Fruit fly (Drosophila melanogaster) whole organism, embryonic: Measurements from ENCODE around the gene Pdi.

ENCODE experiments used
- Abd-B ChIP-seq: fragments of 200-800 bp; sonication (Bioruptor generic); optimal IDR thresholded peaks from 2 replicates; lab custom pipeline; 2018; ENCODE audit warnings: missing biosample characterization, mild to moderate bottlenecking, missing genetic modification characterization, moderate library complexity
- CG10147 ChIP-seq: fragments of 200-800 bp; sonication (Bioruptor generic); optimal IDR thresholded peaks from 2 replicates; lab custom pipeline; 2019; ENCODE audit warnings: missing biosample characterization, mild to moderate bottlenecking, missing genetic modification characterization, moderate library complexity
- CG1024 ChIP-seq: fragments of 200-800 bp; sonication (Bioruptor generic); IDR thresholded peaks from 2 replicates; pipeline ENCODE4 v1.3.6; 2022; ENCODE audit warnings: missing biosample characterization, missing genetic modification characterization
- CG11696 ChIP-seq: fragments of 200-800 bp; sonication (Bioruptor generic); IDR thresholded peaks from 2 replicates; pipeline ENCODE4 v1.3.6; 2022; ENCODE audit warnings: missing biosample characterization, missing genetic modification characterization
- CG14710 ChIP-seq: fragments of 200-800 bp; sonication (Bioruptor generic); optimal IDR thresholded peaks from 3 replicates; lab custom pipeline; 2019; ENCODE audit warnings: missing biosample characterization, mild to moderate bottlenecking, missing genetic modification characterization, moderate library complexity
- CG15269 ChIP-seq: fragments of 200-800 bp; sonication (Bioruptor generic); optimal IDR thresholded peaks from 2 replicates; lab custom pipeline; 2018; ENCODE audit warnings: missing biosample characterization, mild to moderate bottlenecking, missing genetic modification characterization, moderate library complexity
- CG17361 ChIP-seq: fragments of 200-800 bp; sonication (Bioruptor generic); IDR thresholded peaks from 3 replicates; pipeline ENCODE4 v1.3.6; 2022; ENCODE audit warnings: missing biosample characterization, missing genetic modification characterization
- CG18764 ChIP-seq: fragments of 200-800 bp; sonication (Bioruptor generic); optimal IDR thresholded peaks from 3 replicates; lab custom pipeline; 2016; ENCODE audit warnings: missing biosample characterization, missing genetic modification characterization
- CG2116 ChIP-seq: fragments of 200-800 bp; sonication (Bioruptor generic); optimal IDR thresholded peaks from 3 replicates; lab custom pipeline; 2018; ENCODE audit warnings: missing biosample characterization, mild to moderate bottlenecking, missing genetic modification characterization
- CG32772 ChIP-seq: fragments of 200-800 bp; sonication (Bioruptor generic); IDR thresholded peaks from 2 replicates; pipeline ENCODE4 v1.3.6; 2022; ENCODE audit warnings: missing biosample characterization, missing genetic modification characterization
- CG7987 ChIP-seq: fragments of 200-800 bp; sonication (Bioruptor generic); optimal IDR thresholded peaks from 2 replicates; lab custom pipeline; 2018; ENCODE audit warnings: missing biosample characterization, mild to moderate bottlenecking, missing genetic modification characterization, moderate library complexity
- CG9932 ChIP-seq: fragments of 200-800 bp; sonication (Bioruptor generic); IDR thresholded peaks from 2 replicates; pipeline ENCODE4 v1.3.6; 2022; ENCODE audit warnings: missing biosample characterization, missing genetic modification characterization
- Drgx ChIP-seq: fragments of 200-800 bp; sonication (Bioruptor generic); IDR thresholded peaks from 2 replicates; pipeline ENCODE4 v1.3.6; 2022; ENCODE audit warnings: missing biosample characterization, missing genetic modification characterization
- ERR ChIP-seq: fragments of 200-800 bp; sonication (Bioruptor generic); optimal IDR thresholded peaks from 2 replicates; lab custom pipeline; 2016; ENCODE audit warnings: missing biosample characterization, missing genetic modification characterization
- HLH4C ChIP-seq: fragments of 200-800 bp; sonication (Bioruptor generic); IDR thresholded peaks from 3 replicates; pipeline ENCODE4 v1.3.6; 2022; ENCODE audit warnings: missing biosample characterization, missing genetic modification characterization; ENCODE audit not compliant: partially characterized antibody
- Hey ChIP-seq: fragments of 200-800 bp; sonication (Bioruptor generic); optimal IDR thresholded peaks from 3 replicates; lab custom pipeline; 2018; ENCODE audit warnings: missing biosample characterization, mild to moderate bottlenecking, missing genetic modification characterization
- Hmr ChIP-seq: fragments of 200-800 bp; sonication (Bioruptor generic); optimal IDR thresholded peaks from 3 replicates; lab custom pipeline; 2017; ENCODE audit warnings: mild to moderate bottlenecking, missing biosample characterization, missing genetic modification reagents, missing genetic modification characterization
- Med ChIP-seq: fragments of 200-800 bp; sonication (Bioruptor generic); peaks from one replicate; lab custom pipeline; 2016; ENCODE audit warnings: missing biosample characterization, missing genetic modification characterization, mild to moderate bottlenecking, inconsistent platforms, moderate library complexity
- Neu2 ChIP-seq: fragments of 200-800 bp; sonication (Bioruptor generic); optimal IDR thresholded peaks from 3 replicates; lab custom pipeline; 2016; ENCODE audit warnings: missing biosample characterization, missing genetic modification characterization, borderline replicate concordance
- Opbp ChIP-seq: fragments of 200-800 bp; sonication (Bioruptor generic); IDR thresholded peaks from 3 replicates; pipeline ENCODE4 v1.3.6; 2022; ENCODE audit warnings: missing biosample characterization, missing genetic modification characterization; ENCODE audit not compliant: partially characterized antibody
- Side ChIP-seq: fragments of 200-800 bp; sonication (Bioruptor generic); optimal IDR thresholded peaks from 2 replicates; lab custom pipeline; 2016; ENCODE audit warnings: missing biosample characterization, missing genetic modification characterization
- Xrp1 ChIP-seq: fragments of 200-800 bp; sonication (Bioruptor generic); IDR thresholded peaks from 2 replicates; pipeline ENCODE4 v1.3.6; 2022; ENCODE audit warnings: missing biosample characterization, missing genetic modification characterization
- abd-A ChIP-seq: fragments of 200-800 bp; sonication (Bioruptor generic); optimal IDR thresholded peaks from 3 replicates; lab custom pipeline; 2019; ENCODE audit warnings: missing biosample characterization, mild to moderate bottlenecking, missing genetic modification characterization, moderate library complexity
- ac ChIP-seq: fragments of 200-800 bp; sonication (Bioruptor generic); optimal IDR thresholded peaks from 3 replicates; lab custom pipeline; 2017; ENCODE audit warnings: missing biosample characterization, mild to moderate bottlenecking, missing genetic modification characterization
- bsh ChIP-seq, 2 experiments: fragments of 200-800 bp; sonication (Bioruptor generic); optimal IDR thresholded peaks; 2 replicates each; lab custom pipeline; 2017 to 2018; ENCODE audit warnings: mild to moderate bottlenecking in 2 of 2, missing biosample characterization in 2 of 2, missing genetic modification characterization in 2 of 2, moderate library complexity in 1 of 2
- chif ChIP-seq, 2 experiments: fragments of 200-800 bp; sonication (Bioruptor generic); optimal IDR thresholded peaks; 3 replicates each; lab custom pipeline; 2016; ENCODE audit warnings: missing biosample characterization in 2 of 2, missing genetic modification characterization in 2 of 2
- crol ChIP-seq: fragments of 200-800 bp; sonication (Bioruptor generic); IDR thresholded peaks from 2 replicates; pipeline ENCODE4 v1.3.6; 2022; ENCODE audit warnings: missing biosample characterization, missing genetic modification characterization
- cwo ChIP-seq: fragments of 200-800 bp; sonication (Bioruptor generic); optimal IDR thresholded peaks from 3 replicates; lab custom pipeline; 2017; ENCODE audit warnings: missing biosample characterization, missing genetic modification characterization, mild to moderate bottlenecking, moderate library complexity, missing genetic modification reagents
- dmrt11E ChIP-seq: fragments of 200-800 bp; sonication (Bioruptor generic); optimal IDR thresholded peaks from 3 replicates; lab custom pipeline; 2018; ENCODE audit warnings: missing biosample characterization, mild to moderate bottlenecking, missing genetic modification characterization, moderate library complexity
- ems ChIP-seq: fragments of 200-800 bp; sonication (Bioruptor generic); optimal IDR thresholded peaks from 3 replicates; lab custom pipeline; 2016; ENCODE audit warnings: missing biosample characterization, missing genetic modification characterization
- exex ChIP-seq: fragments of 200-800 bp; sonication (Bioruptor generic); optimal IDR thresholded peaks from 4 replicates; lab custom pipeline; 2018; ENCODE audit warnings: missing biosample characterization, mild to moderate bottlenecking, missing genetic modification characterization, moderate library complexity
- fd3F ChIP-seq: fragments of 200-800 bp; sonication (Bioruptor generic); optimal IDR thresholded peaks from 2 replicates; lab custom pipeline; 2018; ENCODE audit warnings: missing biosample characterization, mild to moderate bottlenecking, missing genetic modification characterization, moderate library complexity
- grau ChIP-seq: fragments of 200-800 bp; optimal IDR thresholded peaks from 3 replicates; lab custom pipeline; 2019; ENCODE audit warnings: missing biosample characterization, mild to moderate bottlenecking, missing genetic modification characterization, moderate library complexity
- inv ChIP-seq: fragments of 200-800 bp; sonication (Bioruptor generic); IDR thresholded peaks from 2 replicates; pipeline ENCODE4 v1.3.6; 2022; ENCODE audit warnings: missing biosample characterization, missing genetic modification characterization; ENCODE audit not compliant: partially characterized antibody
- jing ChIP-seq: fragments of 200-800 bp; sonication (Bioruptor generic); optimal IDR thresholded peaks from 2 replicates; lab custom pipeline; 2018; ENCODE audit warnings: missing biosample characterization, mild to moderate bottlenecking, missing genetic modification characterization
- lbe ChIP-seq: fragments of 200-800 bp; sonication (Bioruptor generic); optimal IDR thresholded peaks from 2 replicates; lab custom pipeline; 2016; ENCODE audit warnings: missing biosample characterization, mild to moderate bottlenecking, missing genetic modification characterization
- nau ChIP-seq: fragments of 200-800 bp; sonication (Bioruptor generic); optimal IDR thresholded peaks from 3 replicates; lab custom pipeline; 2017; ENCODE audit warnings: missing biosample characterization, mild to moderate bottlenecking, missing genetic modification characterization, missing genetic modification reagents
- phol ChIP-seq: fragments of 200-800 bp; sonication (Bioruptor generic); optimal IDR thresholded peaks from 3 replicates; lab custom pipeline; 2018; ENCODE audit warnings: missing biosample characterization, mild to moderate bottlenecking, missing genetic modification characterization, moderate library complexity
- rib ChIP-seq: fragments of 200-800 bp; sonication (Bioruptor generic); IDR thresholded peaks from 2 replicates; pipeline ENCODE4 v1.3.6; 2022; ENCODE audit warnings: missing biosample characterization, missing genetic modification characterization
- sim ChIP-seq: fragments of 200-800 bp; sonication (Bioruptor generic); IDR thresholded peaks from 2 replicates; pipeline ENCODE4 v1.3.6; 2022; ENCODE audit warnings: missing biosample characterization, missing genetic modification characterization
- tap ChIP-seq: fragments of 200-800 bp; optimal IDR thresholded peaks from 3 replicates; lab custom pipeline; 2019; ENCODE audit warnings: missing biosample characterization, mild to moderate bottlenecking, missing genetic modification characterization, moderate library complexity
- toy ChIP-seq: fragments of 200-800 bp; sonication (Bioruptor generic); IDR thresholded peaks from 2 replicates; pipeline ENCODE4 v1.3.6; 2022; ENCODE audit warnings: missing biosample characterization, missing genetic modification characterization
- usp ChIP-seq: fragments of >200 bp; optimal IDR thresholded peaks from 2 replicates; lab custom pipeline; 2017; ENCODE audit warnings: missing biosample characterization, missing genetic modification characterization
- zfh1 ChIP-seq: fragments of 200-800 bp; sonication (Bioruptor generic); IDR thresholded peaks from 3 replicates; pipeline ENCODE4 v1.3.6; 2022; ENCODE audit warnings: missing biosample characterization, missing genetic modification characterization

The Pdi gene

DNA sequence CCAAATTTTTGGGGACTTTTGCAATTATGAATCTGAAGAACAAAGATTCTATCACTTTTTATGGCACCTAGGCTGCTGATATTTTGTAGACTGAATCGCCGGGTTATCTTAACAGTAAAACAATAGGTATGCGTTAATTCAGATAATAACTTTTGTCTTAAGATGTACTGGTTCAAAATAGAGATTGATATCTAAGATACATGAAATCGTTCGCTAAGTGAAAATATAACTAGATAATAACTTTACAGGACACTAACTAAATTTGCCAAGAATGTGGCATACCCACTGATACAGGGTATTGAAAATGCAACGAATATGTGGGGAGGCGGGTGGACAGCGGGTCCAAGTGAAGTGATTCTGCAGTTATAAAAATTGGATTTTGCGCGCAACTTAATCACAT lies 49.5 kb upstream of the Pdi start:
- TF ChIP-seq grau (tag; lab: Kevin White, UChicago) (no peak), tap (tag; lab: Kevin White, UChicago) (no peak), Opbp (GFP tag; lab: Robert Waterston, UW) (no peak), jing (no peak), HLH4C (GFP tag; lab: Robert Waterston, UW) (0 out of 3 replicates have a peak, but pooled peaks have one; percentile 30), abd-A (no peak), fd3F (GFP tag; lab: Kevin White, UChicago) (no peak)

DNA sequence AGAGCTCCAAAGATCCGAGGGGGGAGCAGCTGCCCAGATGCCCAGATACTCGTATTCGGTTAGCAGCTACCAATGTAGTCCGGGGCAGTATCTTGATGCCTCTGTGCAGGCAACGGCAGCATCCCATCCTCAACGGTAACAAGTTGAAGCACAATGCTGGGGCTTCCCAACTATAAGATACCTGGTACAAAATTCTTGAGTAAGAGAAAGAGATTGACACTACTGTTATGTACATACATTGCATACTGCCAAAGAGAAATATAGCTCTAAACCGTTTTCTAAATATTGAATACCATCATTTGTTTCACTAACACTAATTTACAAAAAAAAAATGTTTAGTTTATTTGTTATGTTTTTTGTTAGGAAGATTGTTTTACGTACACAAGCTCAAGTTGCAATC lies 47.1 kb upstream of the Pdi start:
- TF ChIP-seq crol (GFP tag; lab: Robert Waterston, UW) (no peak), CG9932 (no peak), CG18764 (GFP tag; lab: Kevin White, UChicago) (no peak)
- TF ChIP-seq, all 482 proteins: peak for 0

DNA sequence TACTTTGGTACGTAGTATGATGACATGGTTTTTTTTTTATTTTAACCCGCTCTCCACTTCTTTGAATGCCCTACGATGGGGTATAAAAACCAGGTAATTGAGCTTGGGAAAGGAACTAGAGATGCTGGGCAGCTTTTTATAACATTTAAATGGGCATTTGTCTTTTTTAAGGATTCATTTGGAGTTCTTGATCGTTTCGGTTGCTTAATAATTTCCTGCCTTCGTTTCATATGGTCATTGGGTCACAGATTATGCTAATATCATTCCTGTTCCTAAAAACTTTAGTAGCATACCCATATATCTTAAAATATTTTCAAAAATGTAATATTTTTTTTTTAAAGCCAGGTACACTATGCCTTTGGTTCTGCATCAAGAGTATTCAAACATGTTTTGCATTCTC lies 46.1 kb upstream of the Pdi start:
- no peak for TF ChIP-seq nau (GFP tag; lab: Kevin White, UChicago)
- no peak for TF ChIP-seq toy
- TF ChIP-seq CG32772: no peak
- TF ChIP-seq, all 482 proteins: peak for 0

DNA sequence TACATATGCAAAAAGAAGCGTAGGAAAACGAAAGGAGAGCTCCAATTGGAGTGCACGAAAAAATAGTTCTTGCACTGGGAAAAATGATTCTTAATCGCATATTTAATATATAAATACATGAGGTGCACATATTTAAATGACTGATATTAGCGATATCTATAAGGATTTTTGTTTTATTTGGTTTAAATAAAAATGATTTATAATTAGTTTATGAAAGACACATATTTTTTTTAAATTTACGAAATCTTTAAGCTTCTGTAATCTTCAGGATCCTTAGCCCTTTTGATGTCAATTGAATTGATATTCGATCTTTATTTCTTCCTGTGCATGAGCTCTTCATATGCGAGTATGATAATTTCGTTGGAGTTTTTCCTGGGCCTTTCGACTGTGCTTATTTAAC lies 45.1 kb upstream of the Pdi start:
- TF ChIP-seq Drgx (GFP tag; lab: Robert Waterston, UW): no peak
- no peak for TF ChIP-seq Hmr (GFP tag; lab: Kevin White, UChicago)
- no peak for TF ChIP-seq crol (GFP tag; lab: Robert Waterston, UW)
- TF ChIP-seq CG2116 (GFP tag; lab: Kevin White, UChicago): no peak
- TF ChIP-seq CG17361 (GFP tag; lab: Robert Waterston, UW): 0 out of 3 replicates have a peak, but pooled peaks have one; percentile 12
- TF ChIP-seq cwo (GFP tag; lab: Kevin White, UChicago): no peak
- TF ChIP-seq zfh1 (GFP tag; lab: Robert Waterston, UW): no peak
- no peak for TF ChIP-seq chif (GFP tag; optimal IDR thresholded peaks at IDR 0.05; lab: Kevin White, UChicago)
- TF ChIP-seq phol (tag; lab: Kevin White, UChicago): peak; percentile 20
- no peak for TF ChIP-seq Side (GFP tag; lab: Kevin White, UChicago)
- TF ChIP-seq CG10147: no peak
- TF ChIP-seq dmrt11E (tag; lab: Kevin White, UChicago): peak; percentile 7
- no peak for TF ChIP-seq Med
- TF ChIP-seq inv: no peak
- TF ChIP-seq Abd-B (GFP tag; lab: Kevin White, UChicago): no peak
- TF ChIP-seq, all 482 proteins: peak for 3

DNA sequence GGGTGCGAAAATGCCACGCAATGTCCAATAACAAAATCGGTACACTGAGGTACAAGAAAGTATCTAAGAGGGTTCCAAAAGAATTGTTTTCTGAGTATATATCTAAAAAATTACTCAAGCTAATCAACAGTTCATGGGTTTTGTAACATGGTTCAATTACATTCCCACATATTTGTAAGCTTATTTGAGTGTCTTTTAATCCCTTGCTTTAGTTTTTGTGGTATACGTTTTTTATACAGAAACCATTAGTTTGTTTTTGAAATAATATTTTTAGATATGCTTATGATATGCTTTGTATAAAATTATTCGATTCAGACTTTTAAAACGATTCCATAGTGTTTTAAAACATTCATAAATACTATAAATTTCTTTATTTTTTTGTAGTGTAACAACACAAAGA lies 38.2 kb upstream of the Pdi start:
- TF ChIP-seq bsh (GFP tag; optimal IDR thresholded peaks at IDR 0.05; lab: Kevin White, UChicago): peak in 1 of 2 experiments; percentile 1
- TF ChIP-seq ERR: no peak
- no peak for TF ChIP-seq Neu2

DNA sequence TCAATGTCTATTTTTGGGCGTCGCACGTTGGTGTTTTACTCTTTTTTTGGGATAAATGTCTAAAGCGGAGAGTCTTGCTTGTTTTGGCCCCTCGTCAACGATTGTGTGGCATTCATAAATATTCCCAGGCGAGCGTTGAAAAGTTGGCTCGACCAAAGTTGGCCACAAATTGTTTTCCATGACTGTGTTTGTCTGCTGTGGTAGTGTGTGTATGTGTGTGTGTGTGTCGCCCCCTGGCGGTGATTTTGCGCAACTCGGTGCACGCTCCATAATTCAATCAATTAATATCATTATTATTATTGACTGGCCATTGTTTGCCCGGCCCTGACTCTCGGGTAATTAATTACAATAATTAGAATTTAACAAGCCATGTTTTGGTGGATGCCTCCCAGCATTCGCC lies 36.0 kb upstream of the Pdi start:
- TF ChIP-seq CG11696 (GFP tag; lab: Robert Waterston, UW): peak; percentile 63; the same call in 1 of the 2 replicates
- TF ChIP-seq CG1024 (GFP tag; lab: Robert Waterston, UW): peak; percentile 12; the same call in 1 of the 2 replicates
- no peak for TF ChIP-seq Hey (tag; lab: Kevin White, UChicago)
- no peak for TF ChIP-seq ems (GFP tag; lab: Kevin White, UChicago)
- TF ChIP-seq exex (tag; lab: Kevin White, UChicago): no peak
- TF ChIP-seq usp: no peak
- TF ChIP-seq lbe (GFP tag; lab: Kevin White, UChicago): no peak
- TF ChIP-seq ac (GFP tag; lab: Kevin White, UChicago): no peak
- no peak for TF ChIP-seq CG15269 (tag; lab: Kevin White, UChicago)
- TF ChIP-seq sim (GFP tag; lab: Robert Waterston, UW): no peak
- TF ChIP-seq rib (GFP tag; lab: Robert Waterston, UW): no peak
- peak; percentile 30; the same call in 1 of the 2 replicates for TF ChIP-seq Xrp1 (GFP tag; lab: Robert Waterston, UW)
- TF ChIP-seq CG14710 (tag; lab: Kevin White, UChicago): no peak
- TF ChIP-seq CG7987 (GFP tag; lab: Kevin White, UChicago): no peak
